Worm (Caenorhabditis elegans) whole organism, L3 larva: ENCODE data around the gene F19B10.6.

Experiments used
- R02D3.7 ChIP-seq: fragments of 150-350 bp; optimal IDR thresholded peaks from 2 replicates; lab custom pipeline; 2014; ENCODE audit warnings: missing biosample characterization, missing genetic modification characterization
- ZK546.5 ChIP-seq: sonication (generic microtip); optimal IDR thresholded peaks from 2 replicates; lab custom pipeline; 2017; ENCODE audit warnings: missing biosample characterization, missing genetic modification characterization
- aly-2 ChIP-seq: fragments of 150-350 bp; optimal IDR thresholded peaks from 2 replicates; lab custom pipeline; 2014; ENCODE audit warnings: missing biosample characterization, missing genetic modification characterization
- ama-1 ChIP-seq: fragments of 150-350 bp; optimal IDR thresholded peaks from 2 replicates; lab custom pipeline; 2018
- ceh-16 ChIP-seq: sonication (generic microtip); optimal IDR thresholded peaks from 2 replicates; lab custom pipeline; 2017; ENCODE audit warnings: missing biosample characterization, missing genetic modification characterization
- ceh-82 ChIP-seq: fragments of 150-350 bp; optimal IDR thresholded peaks from 2 replicates; lab custom pipeline; 2014; ENCODE audit warnings: missing biosample characterization, missing genetic modification characterization
- ceh-9 ChIP-seq: sonication (generic microtip); optimal IDR thresholded peaks from 2 replicates; lab custom pipeline; 2018; ENCODE audit warnings: missing biosample characterization, missing genetic modification characterization
- daf-12 ChIP-seq: fragments of 150-350 bp; optimal IDR thresholded peaks from 2 replicates; lab custom pipeline; 2014; ENCODE audit warnings: missing biosample characterization, missing genetic modification reagents, missing genetic modification characterization
- egl-5 ChIP-seq: fragments of 150-350 bp; optimal IDR thresholded peaks from 2 replicates; lab custom pipeline; 2017; ENCODE audit warnings: missing biosample characterization, missing genetic modification reagents, missing genetic modification characterization, inconsistent platforms
- elt-1 ChIP-seq: fragments of 150-350 bp; optimal IDR thresholded peaks from 2 replicates; lab custom pipeline; 2014; ENCODE audit warnings: missing biosample characterization, missing genetic modification characterization
- elt-2 ChIP-seq: sonication (generic microtip); optimal IDR thresholded peaks from 2 replicates; lab custom pipeline; 2016; ENCODE audit warnings: missing genetic modification reagents, mild to moderate bottlenecking, missing genetic modification characterization, missing compliant biosample characterization
- elt-3 ChIP-seq, 3 experiments: fragments of 150-350 bp in 1 of 3; sonication (generic microtip) in 2 of 3; optimal IDR thresholded peaks; 2 replicates in 2 of 3; 4 replicates in 1 of 3; lab custom pipeline; 2014 to 2017; ENCODE audit warnings: missing biosample characterization in 3 of 3, missing genetic modification characterization in 3 of 3
- fkh-10 ChIP-seq: sonication (generic microtip); optimal IDR thresholded peaks from 2 replicates; lab custom pipeline; 2017; ENCODE audit warnings: missing biosample characterization, missing genetic modification reagents, missing genetic modification characterization
- fkh-2 ChIP-seq: fragments of 150-350 bp; optimal IDR thresholded peaks from 2 replicates; lab custom pipeline; 2014; ENCODE audit warnings: missing biosample characterization, missing genetic modification reagents, missing genetic modification characterization
- fos-1 ChIP-seq: fragments of 150-350 bp; optimal IDR thresholded peaks from 2 replicates; lab custom pipeline; 2014; ENCODE audit warnings: missing biosample characterization, missing genetic modification characterization
- jun-1 ChIP-seq: fragments of 150-350 bp; optimal IDR thresholded peaks from 2 replicates; lab custom pipeline; 2014; ENCODE audit warnings: missing biosample characterization, missing genetic modification reagents, missing genetic modification characterization
- lsy-12 ChIP-seq: sonication (generic microtip); optimal IDR thresholded peaks from 2 replicates; lab custom pipeline; 2016; ENCODE audit warnings: mild to moderate bottlenecking, missing genetic modification characterization, missing compliant biosample characterization
- mdl-1 ChIP-seq: fragments of 150-350 bp; optimal IDR thresholded peaks from 2 replicates; lab custom pipeline; 2014; ENCODE audit warnings: missing biosample characterization, missing genetic modification characterization
- mml-1 ChIP-seq: fragments of 150-350 bp; sonication (generic microtip); optimal IDR thresholded peaks from 3 replicates; lab custom pipeline; 2014; ENCODE audit warnings: missing biosample characterization, missing genetic modification characterization
- nfya-1 ChIP-seq: sonication (generic microtip); optimal IDR thresholded peaks from 2 replicates; lab custom pipeline; 2017; ENCODE audit warnings: missing genetic modification characterization, mild to moderate bottlenecking, missing compliant biosample characterization, antibody characterized with exemption, moderate library complexity; ENCODE audit not compliant: insufficient read depth
- nhr-12 ChIP-seq: fragments of 150-350 bp; optimal IDR thresholded peaks from 2 replicates; lab custom pipeline; 2014; ENCODE audit warnings: missing biosample characterization, missing genetic modification characterization
- nhr-23 ChIP-seq: fragments of 150-350 bp; optimal IDR thresholded peaks from 2 replicates; lab custom pipeline; 2014; ENCODE audit warnings: missing biosample characterization, missing genetic modification reagents, missing genetic modification characterization
- nhr-237 ChIP-seq: fragments of 150-350 bp; optimal IDR thresholded peaks from 2 replicates; lab custom pipeline; 2014; ENCODE audit warnings: missing biosample characterization, missing genetic modification characterization
- nhr-25 ChIP-seq: sonication (generic microtip); optimal IDR thresholded peaks from 2 replicates; lab custom pipeline; 2017; ENCODE audit warnings: missing biosample characterization, missing genetic modification characterization
- nhr-28 ChIP-seq: fragments of 150-350 bp; optimal IDR thresholded peaks from 2 replicates; lab custom pipeline; 2014; ENCODE audit warnings: missing biosample characterization, missing genetic modification characterization
- nhr-67 ChIP-seq: fragments of 150-350 bp; optimal IDR thresholded peaks from 2 replicates; lab custom pipeline; 2014; ENCODE audit warnings: missing biosample characterization, missing genetic modification characterization
- nhr-76 ChIP-seq: fragments of 150-350 bp; sonication (generic microtip); optimal IDR thresholded peaks from 5 replicates; lab custom pipeline; 2014; ENCODE audit warnings: missing biosample characterization, missing genetic modification characterization
- nhr-77 ChIP-seq: fragments of 150-350 bp; optimal IDR thresholded peaks from 2 replicates; lab custom pipeline; 2014; ENCODE audit warnings: missing biosample characterization, missing genetic modification characterization
- pha-4 ChIP-seq: fragments of 150-350 bp; optimal IDR thresholded peaks from 2 replicates; lab custom pipeline; 2014; ENCODE audit warnings: missing biosample characterization, missing genetic modification reagents, missing genetic modification characterization
- pqm-1 ChIP-seq: fragments of 150-350 bp; optimal IDR thresholded peaks from 2 replicates; lab custom pipeline; 2017; ENCODE audit warnings: missing biosample characterization, missing genetic modification characterization, inconsistent platforms
- sea-2 ChIP-seq: fragments of 150-350 bp; sonication (generic microtip); optimal IDR thresholded peaks from 4 replicates; lab custom pipeline; 2014; ENCODE audit warnings: missing biosample characterization, missing genetic modification reagents, missing genetic modification characterization
- snpc-4 ChIP-seq: fragments of 150-350 bp; optimal IDR thresholded peaks from 2 replicates; lab custom pipeline; 2014; ENCODE audit warnings: missing biosample characterization, missing genetic modification characterization
- unc-62 ChIP-seq: fragments of 150-350 bp; sonication (generic microtip); optimal IDR thresholded peaks from 4 replicates; lab custom pipeline; 2014; ENCODE audit warnings: missing biosample characterization, missing genetic modification reagents, missing genetic modification characterization
- zag-1 ChIP-seq: fragments of 150-350 bp; optimal IDR thresholded peaks from 2 replicates; lab custom pipeline; 2014; ENCODE audit warnings: missing biosample characterization, missing genetic modification characterization
- ztf-4 ChIP-seq: fragments of 150-350 bp; optimal IDR thresholded peaks from 2 replicates; lab custom pipeline; 2014; ENCODE audit warnings: missing biosample characterization, missing genetic modification characterization

F19B10.6 gene

ce11 chrII:3663796-3664195 is at the start of gene F19B10.6:
F19B10.6 (minus strand) TSS chrII:3663896.
- TF ChIP-seq ceh-16 (tag; lab: Kevin White, UChicago) (no peak), nhr-76 (tag; lab: Kevin White, UChicago) (no peak), nhr-25 (tag; lab: Kevin White, UChicago) (no peak), elt-1 (no peak), nhr-12 (tag; lab: Kevin White, UChicago) (no peak), elt-2 (tag; lab: Kevin White, UChicago) (no peak), jun-1 (tag; lab: Kevin White, UChicago) (no peak), nhr-23 (tag; lab: Kevin White, UChicago) (no peak), lsy-12 (tag; lab: Kevin White, UChicago) (no peak), pha-4 (tag; lab: Kevin White, UChicago) (no peak), ceh-9 (no peak), fkh-10 (GFP tag; lab: Kevin White, UChicago) (no peak)

- no peak for TF ChIP-seq pha-4 (tag; lab: Kevin White, UChicago)
- no peak for TF ChIP-seq daf-12 (tag; lab: Kevin White, UChicago)
- no peak for TF ChIP-seq nfya-1
- no peak for TF ChIP-seq ama-1 (lab: Kevin White, UChicago)
- TF ChIP-seq nhr-77 (tag; lab: Kevin White, UChicago): no peak
- TF ChIP-seq ceh-16 (tag; lab: Kevin White, UChicago): no peak
- no peak for TF ChIP-seq zag-1
- TF ChIP-seq nhr-28 (tag; lab: Kevin White, UChicago): no peak
- TF ChIP-seq nhr-67 (tag; lab: Kevin White, UChicago): no peak
- no peak for TF ChIP-seq pqm-1 (tag; lab: Kevin White, UChicago)
- no peak for TF ChIP-seq unc-62 (GFP tag; lab: Kevin White, UChicago)
- no peak for TF ChIP-seq elt-1
- no peak for TF ChIP-seq fkh-2
- no peak for TF ChIP-seq nhr-12 (tag; lab: Kevin White, UChicago)
- no peak for TF ChIP-seq ceh-82 (tag; lab: Kevin White, UChicago)
- no peak for TF ChIP-seq nhr-237
- TF ChIP-seq R02D3.7: no peak
- no peak for TF ChIP-seq nhr-23 (tag; lab: Kevin White, UChicago)
- TF ChIP-seq mdl-1 (tag; lab: Kevin White, UChicago): no peak
- TF ChIP-seq, all 47 proteins: peak for 0
Observed at ce11 chrII:3711047-3711446, 47.4 kb upstream of the F19B10.6 start, which contains the start of gene fbxc-53. fbxc-53 (plus strand) TSS chrII:3711291.

ce11 chrII:3709255-3709654 is 45.6 kb upstream of the F19B10.6 start, which contains the start of gene srx-110:
srx-110 (plus strand) TSS chrII:3709555.
- TF ChIP-seq fos-1: no peak
- no peak for TF ChIP-seq mml-1 (tag; lab: Kevin White, UChicago)
- TF ChIP-seq nhr-237: no peak
- no peak for TF ChIP-seq jun-1 (tag; lab: Kevin White, UChicago)
- no peak for TF ChIP-seq ceh-16 (tag; lab: Kevin White, UChicago)
- no peak for TF ChIP-seq zag-1
- no peak for TF ChIP-seq ZK546.5 (tag; lab: Kevin White, UChicago)
- no peak for TF ChIP-seq aly-2 (tag; lab: Kevin White, UChicago)
- no peak for TF ChIP-seq daf-12 (tag; lab: Kevin White, UChicago)
- no peak for TF ChIP-seq sea-2 (GFP tag; lab: Kevin White, UChicago)
- TF ChIP-seq fkh-2: no peak
- TF ChIP-seq unc-62 (GFP tag; lab: Kevin White, UChicago): no peak
- TF ChIP-seq snpc-4 (tag; lab: Kevin White, UChicago): no peak
- TF ChIP-seq ceh-82 (tag; lab: Kevin White, UChicago): no peak
- no peak for TF ChIP-seq egl-5 (tag; lab: Kevin White, UChicago)
- no peak for TF ChIP-seq pqm-1 (tag; lab: Kevin White, UChicago)
- TF ChIP-seq ztf-4 (tag; lab: Kevin White, UChicago): no peak

ce11 chrII:3705320-3705719 is 41.6 kb upstream of the F19B10.6 start, which contains the start of gene srx-108:
srx-108 (plus strand) TSS chrII:3705620.
- TF ChIP-seq nhr-12 (tag; lab: Kevin White, UChicago) (no peak), fkh-2 (no peak), ceh-82 (tag; lab: Kevin White, UChicago) (no peak), elt-3 (tag; optimal IDR thresholded peaks at IDR 0.05; lab: Kevin White, UChicago) (no peak)
